Fruit fly (Drosophila melanogaster) Kc167 (cell line): ENCODE data around the gene CG31922.

Source experiments
- Myc ChIP-seq: fragments of >200 bp; optimal IDR thresholded peaks from 2 replicates; lab custom pipeline; 2017; ENCODE audit warnings: missing external identifiers
- Sin3A ChIP-seq: fragments of >200 bp; optimal IDR thresholded peaks from 2 replicates; lab custom pipeline; 2018; ENCODE audit warnings: missing external identifiers
- h ChIP-seq: fragments of >200 bp; optimal IDR thresholded peaks from 3 replicates; lab custom pipeline; 2018; ENCODE audit warnings: missing external identifiers
- insv ChIP-seq: fragments of >200 bp; optimal IDR thresholded peaks from 3 replicates; lab custom pipeline; 2018; ENCODE audit warnings: missing external identifiers
- psq ChIP-seq: fragments of >200 bp; optimal IDR thresholded peaks from 2 replicates; lab custom pipeline; 2017; ENCODE audit warnings: missing external identifiers
- ttk ChIP-seq: sonication (Bioruptor generic); optimal IDR thresholded peaks from 2 replicates; lab custom pipeline; 2017; ENCODE audit warnings: missing external identifiers

The CG31922 gene

dm6 chr2L:1169867-1170415 lies at the start of gene CG31922, which contains the start of gene Plap:
Gene CG31922 (plus strand): TSS chr2L:1170181.
Gene Plap (minus strand): TSS chr2L:1170365.
- TF ChIP-seq ttk: no peak
- no peak for TF ChIP-seq psq
- no peak for TF ChIP-seq Sin3A
- TF ChIP-seq h (lab: Kevin White, UChicago): no peak
- no peak for TF ChIP-seq Myc (lab: Kevin White, UChicago)
- no peak for TF ChIP-seq insv (lab: Kevin White, UChicago)

- TF ChIP-seq Sin3A (no peak), psq (no peak)
These were observed 49.6 kb upstream of the CG31922 start for dm6 chr2L:1120206-1120902.

dm6 chr2L:1121942-1122710 lies 47.9 kb upstream of the CG31922 start:
- TF ChIP-seq insv (lab: Kevin White, UChicago) (no peak), h (lab: Kevin White, UChicago) (no peak), psq (no peak), ttk (no peak), Sin3A (no peak), Myc (lab: Kevin White, UChicago) (no peak)

- TF ChIP-seq h (lab: Kevin White, UChicago) (no peak), ttk (no peak), insv (lab: Kevin White, UChicago) (no peak), Myc (lab: Kevin White, UChicago) (no peak), Sin3A (no peak), psq (no peak)
These were observed 47.3 kb upstream of the CG31922 start for dm6 chr2L:1122711-1122960.

- no peak for TF ChIP-seq insv (lab: Kevin White, UChicago)
- no peak for TF ChIP-seq Sin3A
- TF ChIP-seq h (lab: Kevin White, UChicago): no peak
- TF ChIP-seq psq: no peak
- TF ChIP-seq Myc (lab: Kevin White, UChicago): no peak
- no peak for TF ChIP-seq ttk
These were observed 46.7 kb upstream of the CG31922 start for dm6 chr2L:1123078-1123818.

dm6 chr2L:1124265-1124664 lies 45.7 kb upstream of the CG31922 start:
- TF ChIP-seq psq (no peak), ttk (no peak), Myc (lab: Kevin White, UChicago) (no peak), h (lab: Kevin White, UChicago) (no peak), Sin3A (no peak), insv (lab: Kevin White, UChicago) (no peak)

dm6 chr2L:1125437-1125836 lies 44.5 kb upstream of the CG31922 start:
- TF ChIP-seq psq (no peak), h (lab: Kevin White, UChicago) (no peak), insv (lab: Kevin White, UChicago) (no peak), Myc (lab: Kevin White, UChicago) (no peak), Sin3A (no peak), ttk (no peak)

- TF ChIP-seq psq (no peak), Myc (lab: Kevin White, UChicago) (no peak), ttk (no peak), h (lab: Kevin White, UChicago) (no peak), Sin3A (no peak), insv (lab: Kevin White, UChicago) (no peak)
These were observed 43.5 kb upstream of the CG31922 start for dm6 chr2L:1126527-1126926.

dm6 chr2L:1127434-1128089 lies 42.4 kb upstream of the CG31922 start:
- TF ChIP-seq psq (no peak), Sin3A (no peak), insv (lab: Kevin White, UChicago) (no peak), ttk (no peak), h (lab: Kevin White, UChicago) (no peak), Myc (lab: Kevin White, UChicago) (no peak)

- TF ChIP-seq h (lab: Kevin White, UChicago) (no peak), ttk (no peak), insv (lab: Kevin White, UChicago) (no peak), psq (no peak), Sin3A (no peak), Myc (lab: Kevin White, UChicago) (no peak)
These were observed 41.5 kb upstream of the CG31922 start for dm6 chr2L:1128344-1128931.

dm6 chr2L:1128932-1129887 lies 40.8 kb upstream of the CG31922 start, which contains the start of the genes Pino and TBC1D23:
Gene Pino (minus strand): TSS chr2L:1128953.
Gene TBC1D23 (plus strand): TSS chr2L:1129316.
- TF ChIP-seq Myc (lab: Kevin White, UChicago) (no peak), h (lab: Kevin White, UChicago) (no peak), insv (lab: Kevin White, UChicago) (no peak), ttk (no peak), psq (no peak), Sin3A (no peak)
